Fruit fly (Drosophila melanogaster) S2 (cell line): ENCODE data around the gene Mps1.

ENCODE experiments used
- CG8478 ChIP-seq: fragments of >200 bp; optimal IDR thresholded peaks from 2 replicates; lab custom pipeline; 2018
- CTCF ChIP-seq, 2 experiments: fragments of >200 bp; optimal IDR thresholded peaks; 2 replicates each; lab custom pipeline; 2018

Mps1 gene

dm6 chr3R:17709623-17710145 lies 38.6 kb downstream of the Mps1 start:
- TF ChIP-seq CG8478 (lab: Kevin White, UChicago): no peak
- no peak for TF ChIP-seq CTCF (optimal IDR thresholded peaks at IDR 0.05; lab: Kevin White, UChicago)

- TF ChIP-seq CTCF (optimal IDR thresholded peaks at IDR 0.05; lab: Kevin White, UChicago): no peak
- TF ChIP-seq CG8478 (lab: Kevin White, UChicago): no peak
Measured at dm6 chr3R:17710418-17710817, 39.3 kb downstream of the Mps1 start.

- TF ChIP-seq CG8478 (lab: Kevin White, UChicago) (no peak), CTCF (optimal IDR thresholded peaks at IDR 0.05; lab: Kevin White, UChicago) (no peak)
Measured at dm6 chr3R:17710900-17711645, 40.0 kb downstream of the Mps1 start.

dm6 chr3R:17711646-17711975 lies 40.5 kb downstream of the Mps1 start:
- TF ChIP-seq CG8478 (lab: Kevin White, UChicago) (no peak), CTCF (optimal IDR thresholded peaks at IDR 0.05; lab: Kevin White, UChicago) (no peak)

dm6 chr3R:17712623-17713521 lies 41.8 kb downstream of the Mps1 start:
- TF ChIP-seq CTCF (optimal IDR thresholded peaks at IDR 0.05; lab: Kevin White, UChicago): no peak
- no peak for TF ChIP-seq CG8478 (lab: Kevin White, UChicago)

- TF ChIP-seq CTCF (optimal IDR thresholded peaks at IDR 0.05; lab: Kevin White, UChicago): no peak
- TF ChIP-seq CG8478 (lab: Kevin White, UChicago): no peak
Measured at dm6 chr3R:17714370-17714769, 43.3 kb downstream of the Mps1 start.

dm6 chr3R:17714773-17715344 lies 43.8 kb downstream of the Mps1 start:
- TF ChIP-seq CG8478 (lab: Kevin White, UChicago): no peak
- no peak for TF ChIP-seq CTCF (optimal IDR thresholded peaks at IDR 0.05; lab: Kevin White, UChicago)

- peak; percentile 24 to 41 for TF ChIP-seq CTCF (optimal IDR thresholded peaks at IDR 0.05; lab: Kevin White, UChicago)
- TF ChIP-seq CG8478 (lab: Kevin White, UChicago): no peak
Measured at dm6 chr3R:17716858-17717596, 46.0 kb downstream of the Mps1 start.

- TF ChIP-seq CTCF (optimal IDR thresholded peaks at IDR 0.05; lab: Kevin White, UChicago) (peak in 1 of 2 experiments; percentile 13), CG8478 (lab: Kevin White, UChicago) (no peak)
Measured at dm6 chr3R:17718051-17718693, 47.1 kb downstream of the Mps1 start, which contains the start of gene osa. Gene osa, minus strand, starts transcription at chr3R:17718350.

- TF ChIP-seq CG8478 (lab: Kevin White, UChicago): no peak
- TF ChIP-seq CTCF (optimal IDR thresholded peaks at IDR 0.05; lab: Kevin White, UChicago): peak in 1 of 2 experiments; percentile 30
Measured at dm6 chr3R:17718760-17719625, 47.9 kb downstream of the Mps1 start, which contains the start of gene Pxt. Gene Pxt, plus strand, starts transcription at chr3R:17719454.
